Worm (Caenorhabditis elegans) whole organism, young adult: ENCODE measurements around the gene F37H8.6.

ENCODE experiments used
- B0336.3 ChIP-seq: fragments of 200-800 bp; sonication (Bioruptor generic); IDR thresholded peaks from 2 replicates; pipeline ENCODE4 v1.3.6; 2022; ENCODE audit warnings: missing genetic modification characterization, missing compliant biosample characterization
- F57A8.1 ChIP-seq: fragments of 200-800 bp; sonication (Bioruptor generic); optimal IDR thresholded peaks from 2 replicates; lab custom pipeline; 2018; ENCODE audit warnings: mild to moderate bottlenecking, missing genetic modification characterization, moderate library complexity, missing compliant biosample characterization
- lsl-1 ChIP-seq: fragments of 200-800 bp; sonication (Bioruptor generic); optimal IDR thresholded peaks from 2 replicates; lab custom pipeline; 2018; ENCODE audit warnings: mild to moderate bottlenecking, missing genetic modification characterization, moderate library complexity, missing compliant biosample characterization
- nhr-80 ChIP-seq: sonication (generic microtip); optimal IDR thresholded peaks from 2 replicates; lab custom pipeline; 2016; ENCODE audit warnings: missing genetic modification characterization, missing compliant biosample characterization
- snpc-1.3 ChIP-seq: sonication (generic microtip); optimal IDR thresholded peaks from 2 replicates; lab custom pipeline; 2017; ENCODE audit warnings: missing genetic modification characterization, mild to moderate bottlenecking, missing compliant biosample characterization, antibody characterized with exemption, moderate library complexity, missing genotype, missing genetic modification reagents; ENCODE audit not compliant: insufficient read depth
- unc-130 ChIP-seq: sonication (generic microtip); optimal IDR thresholded peaks from 2 replicates; lab custom pipeline; 2016; ENCODE audit warnings: missing genetic modification reagents, missing genetic modification characterization, missing compliant biosample characterization

DNA sequence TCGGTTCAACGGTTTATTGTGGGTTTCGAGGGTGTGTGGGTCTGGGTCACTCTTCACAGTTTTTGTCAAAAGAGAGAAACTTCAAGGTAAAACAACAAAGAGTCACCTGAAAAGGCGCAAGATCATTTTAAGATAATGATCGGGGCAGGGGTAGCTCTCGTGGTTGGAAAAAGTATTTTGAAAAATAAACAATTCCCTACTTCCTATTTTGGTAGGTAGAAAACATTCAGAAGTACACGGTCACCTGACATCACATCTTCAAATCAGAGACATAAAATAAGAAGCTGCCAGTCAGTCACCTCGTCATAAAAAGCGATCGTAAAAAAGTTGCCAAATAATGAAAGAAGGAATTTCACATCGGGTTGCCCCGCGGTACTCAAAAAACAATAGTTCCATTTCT is 15.2 kb upstream of the F37H8.6 start:
- no peak for TF ChIP-seq nhr-80 (tag; lab: Kevin White, UChicago)
- no peak for TF ChIP-seq lsl-1
- TF ChIP-seq snpc-1.3 (tag; lab: Kevin White, UChicago): no peak
- TF ChIP-seq unc-130 (GFP tag; lab: Kevin White, UChicago): no peak
- TF ChIP-seq F57A8.1 (GFP tag; lab: Kevin White, UChicago): no peak
- TF ChIP-seq B0336.3 (GFP tag; lab: Robert Waterston, UW): no peak
